Fruit fly (Drosophila melanogaster): Measurements from ENCODE around the gene CG6431.

CG6431 gene

dm6 chr2L:10723903-10724302 is at the start of gene CG6431:
CG6431 (plus strand) TSS chr2L:10724203.
- TF ChIP-seq jim (GFP tag; optimal IDR thresholded peaks at IDR 0.05), result no peak
- TF ChIP-seq h (GFP tag; optimal IDR thresholded peaks at IDR 0.05), result no peak
- TF ChIP-seq dmrt93B (GFP tag; optimal IDR thresholded peaks at IDR 0.05), result no peak
- no peak for TF ChIP-seq Hnf4 (GFP tag; optimal IDR thresholded peaks at IDR 0.05)
- no peak for TF ChIP-seq sage (GFP tag; optimal IDR thresholded peaks at IDR 0.05)
- no peak for TF ChIP-seq brk (GFP tag; optimal IDR thresholded peaks at IDR 0.05)
- no peak for TF ChIP-seq OdsH (GFP tag; optimal IDR thresholded peaks at IDR 0.05)
- no peak for TF ChIP-seq rgr (GFP tag; optimal IDR thresholded peaks at IDR 0.05)
- TF ChIP-seq Sp1 (GFP tag; optimal IDR thresholded peaks at IDR 0.05), result no peak
- TF ChIP-seq Hr83 (GFP tag; optimal IDR thresholded peaks at IDR 0.05; ENCODE audit: poor library complexity, severe bottlenecking), result no peak
- TF ChIP-seq fru (GFP tag; optimal IDR thresholded peaks at IDR 0.05), result no peak
- TF ChIP-seq sv (GFP tag; optimal IDR thresholded peaks at IDR 0.05), result no peak
- TF ChIP-seq Myc (optimal IDR thresholded peaks at IDR 0.05), result no peak
- no peak for TF ChIP-seq dsf (GFP tag; optimal IDR thresholded peaks at IDR 0.05; ENCODE audit: borderline replicate concordance)
- TF ChIP-seq Abd-B (GFP tag; optimal IDR thresholded peaks at IDR 0.05), result no peak
- no peak for TF ChIP-seq Dif (GFP tag; optimal IDR thresholded peaks at IDR 0.05; ENCODE audit: partially characterized antibody)
- no peak for TF ChIP-seq Dfd (GFP tag; optimal IDR thresholded peaks at IDR 0.05)
- TF ChIP-seq woc (GFP tag; optimal IDR thresholded peaks at IDR 0.05), result no peak

- TF ChIP-seq psq (GFP tag; optimal IDR thresholded peaks at IDR 0.05) (no peak), HLH106 (tag; optimal IDR thresholded peaks at IDR 0.05) (peak; percentile 54), fru (GFP tag; optimal IDR thresholded peaks at IDR 0.05) (peak; percentile 75), brk (GFP tag; optimal IDR thresholded peaks at IDR 0.05) (no peak), Sp1 (GFP tag; optimal IDR thresholded peaks at IDR 0.05) (peak; percentile 46), Mio (GFP tag; optimal IDR thresholded peaks at IDR 0.05) (no peak), woc (GFP tag; optimal IDR thresholded peaks at IDR 0.05) (peak; percentile 55), tai (GFP tag; optimal IDR thresholded peaks at IDR 0.05) (peak; percentile 32), br (GFP tag; optimal IDR thresholded peaks at IDR 0.05) (peak; percentile 33), Hnf4 (GFP tag; optimal IDR thresholded peaks at IDR 0.05) (peak; percentile 29), rgr (GFP tag; optimal IDR thresholded peaks at IDR 0.05) (peak; percentile 58), lola (GFP tag; optimal IDR thresholded peaks at IDR 0.05) (no peak), foxo (GFP tag; optimal IDR thresholded peaks at IDR 0.05) (peak in 1 of 2 experiments; percentile 60), Jra (GFP tag; optimal IDR thresholded peaks at IDR 0.05) (no peak), OdsH (GFP tag; optimal IDR thresholded peaks at IDR 0.05) (peak; percentile 48), h (GFP tag; optimal IDR thresholded peaks at IDR 0.05) (peak; percentile 63), ey (GFP tag; optimal IDR thresholded peaks at IDR 0.05) (peak; percentile 44), Abd-B (GFP tag; optimal IDR thresholded peaks at IDR 0.05) (no peak)
These were observed 46.9 kb upstream of the CG6431 start, which contains the start of gene CG17104 for dm6 chr2L:10676933-10677714. CG17104 (plus strand) TSS chr2L:10677198.

- TF ChIP-seq Vsx2 (GFP tag; optimal IDR thresholded peaks at IDR 0.05; ENCODE audit: partially characterized antibody), result no peak
- TF ChIP-seq Hnf4 (GFP tag; optimal IDR thresholded peaks at IDR 0.05), result no peak
- peak; percentile 13 for TF ChIP-seq fru (GFP tag; optimal IDR thresholded peaks at IDR 0.05)
- TF ChIP-seq Hr83 (GFP tag; optimal IDR thresholded peaks at IDR 0.05; ENCODE audit: poor library complexity, severe bottlenecking), result no peak
- TF ChIP-seq HLH106 (tag; optimal IDR thresholded peaks at IDR 0.05), result no peak
- no peak for TF ChIP-seq brk (GFP tag; optimal IDR thresholded peaks at IDR 0.05)
- no peak for TF ChIP-seq Jra (GFP tag; optimal IDR thresholded peaks at IDR 0.05)
These were observed 46.3 kb upstream of the CG6431 start for dm6 chr2L:10677715-10678088.

dm6 chr2L:10679568-10679967 is 44.4 kb upstream of the CG6431 start:
- no peak for TF ChIP-seq br (GFP tag; optimal IDR thresholded peaks at IDR 0.05)
- no peak for TF ChIP-seq foxo (GFP tag; optimal IDR thresholded peaks at IDR 0.05)
- TF ChIP-seq ey (GFP tag; optimal IDR thresholded peaks at IDR 0.05), result peak; percentile 18
- TF ChIP-seq Abd-B (GFP tag; optimal IDR thresholded peaks at IDR 0.05), result no peak
- no peak for TF ChIP-seq Hr78 (GFP tag; optimal IDR thresholded peaks at IDR 0.05)
- TF ChIP-seq Hnf4 (GFP tag; optimal IDR thresholded peaks at IDR 0.05), result no peak
- no peak for TF ChIP-seq Hr83 (GFP tag; optimal IDR thresholded peaks at IDR 0.05; ENCODE audit: poor library complexity, severe bottlenecking)
- peak; percentile 2 for TF ChIP-seq h (GFP tag; optimal IDR thresholded peaks at IDR 0.05)
- TF ChIP-seq jim (GFP tag; optimal IDR thresholded peaks at IDR 0.05), result no peak

dm6 chr2L:10680584-10681080 is 43.4 kb upstream of the CG6431 start, which contains the start of gene CG17105:
CG17105 (plus strand) TSS chr2L:10681030.
- TF ChIP-seq Myc (optimal IDR thresholded peaks at IDR 0.05) (no peak), CG32264 (GFP tag; optimal IDR thresholded peaks at IDR 0.05) (no peak), pan (optimal IDR thresholded peaks at IDR 0.05) (no peak), usp (GFP tag; optimal IDR thresholded peaks at IDR 0.05) (no peak), CG9705 (GFP tag; optimal IDR thresholded peaks at IDR 0.05) (no peak), h (GFP tag; optimal IDR thresholded peaks at IDR 0.05) (no peak), Hr78 (GFP tag; optimal IDR thresholded peaks at IDR 0.05) (no peak), Hnf4 (GFP tag; optimal IDR thresholded peaks at IDR 0.05) (no peak), OdsH (GFP tag; optimal IDR thresholded peaks at IDR 0.05) (no peak), jim (GFP tag; optimal IDR thresholded peaks at IDR 0.05) (no peak), sv (GFP tag; optimal IDR thresholded peaks at IDR 0.05) (no peak), rgr (GFP tag; optimal IDR thresholded peaks at IDR 0.05) (no peak), Dfd (GFP tag; optimal IDR thresholded peaks at IDR 0.05) (no peak), dmrt93B (GFP tag; optimal IDR thresholded peaks at IDR 0.05) (no peak), woc (GFP tag; optimal IDR thresholded peaks at IDR 0.05) (no peak), GATAd (GFP tag; optimal IDR thresholded peaks at IDR 0.05) (no peak), Rel (GFP tag; optimal IDR thresholded peaks at IDR 0.05) (no peak), Rel (tag; optimal IDR thresholded peaks at IDR 0.05) (no peak), br (GFP tag; optimal IDR thresholded peaks at IDR 0.05) (no peak), Dif (GFP tag; optimal IDR thresholded peaks at IDR 0.05; ENCODE audit: partially characterized antibody) (no peak), ey (GFP tag; optimal IDR thresholded peaks at IDR 0.05) (no peak)
